Fruit fly (Drosophila melanogaster) whole organism, embryonic: ENCODE data around the gene Kaz1-ORFB.

Experiments used
- CG10959 ChIP-seq: fragments of 200-800 bp; sonication (Bioruptor generic); IDR thresholded peaks from 2 replicates; pipeline ENCODE4 v1.3.6; 2022; ENCODE audit warnings: missing biosample characterization, missing genetic modification characterization
- CG12155 ChIP-seq: fragments of 200-800 bp; sonication (Bioruptor generic); optimal IDR thresholded peaks from 3 replicates; lab custom pipeline; 2016; ENCODE audit warnings: missing biosample characterization, missing genetic modification characterization
- CG12391 ChIP-seq: fragments of 200-800 bp; sonication (Bioruptor generic); optimal IDR thresholded peaks from 3 replicates; lab custom pipeline; 2018; ENCODE audit warnings: missing biosample characterization, mild to moderate bottlenecking, missing genetic modification characterization, moderate library complexity
- CG12942 ChIP-seq: fragments of 200-800 bp; sonication (Bioruptor generic); optimal IDR thresholded peaks from 3 replicates; lab custom pipeline; 2016; ENCODE audit warnings: missing biosample characterization, missing genetic modification characterization
- CG13775 ChIP-seq: fragments of 200-800 bp; sonication (Bioruptor generic); optimal IDR thresholded peaks from 3 replicates; lab custom pipeline; 2017; ENCODE audit warnings: missing biosample characterization, mild to moderate bottlenecking, missing genetic modification characterization
- CG14050 ChIP-seq: fragments of 200-800 bp; sonication (Bioruptor generic); IDR thresholded peaks from 3 replicates; pipeline ENCODE4 v1.3.6; 2022; ENCODE audit warnings: missing biosample characterization, missing genetic modification characterization
- CG15601 ChIP-seq: fragments of 200-800 bp; sonication (Bioruptor generic); optimal IDR thresholded peaks from 3 replicates; lab custom pipeline; 2019; ENCODE audit warnings: missing biosample characterization, mild to moderate bottlenecking, missing genetic modification characterization, moderate library complexity
- CG15696 ChIP-seq: fragments of 200-800 bp; sonication (Bioruptor generic); optimal IDR thresholded peaks from 2 replicates; lab custom pipeline; 2019; ENCODE audit warnings: missing biosample characterization, mild to moderate bottlenecking, missing genetic modification characterization, moderate library complexity
- CG17186 ChIP-seq: fragments of 200-800 bp; sonication (Bioruptor generic); optimal IDR thresholded peaks from 3 replicates; lab custom pipeline; 2017; ENCODE audit warnings: missing biosample characterization, missing genetic modification reagents, missing genetic modification characterization
- CG2116 ChIP-seq: fragments of 200-800 bp; sonication (Bioruptor generic); optimal IDR thresholded peaks from 3 replicates; lab custom pipeline; 2018; ENCODE audit warnings: missing biosample characterization, mild to moderate bottlenecking, missing genetic modification characterization
- CG2120 ChIP-seq: fragments of 200-800 bp; sonication (Bioruptor generic); optimal IDR thresholded peaks from 3 replicates; lab custom pipeline; 2016; ENCODE audit warnings: missing biosample characterization, missing genetic modification characterization
- CG2875 ChIP-seq: fragments of 200-800 bp; sonication (Bioruptor generic); optimal IDR thresholded peaks from 2 replicates; lab custom pipeline; 2017; ENCODE audit warnings: missing biosample characterization, mild to moderate bottlenecking, missing genetic modification characterization, missing genetic modification reagents
- CG3281 ChIP-seq: fragments of 200-800 bp; sonication (Bioruptor generic); optimal IDR thresholded peaks from 3 replicates; lab custom pipeline; 2017; ENCODE audit warnings: missing biosample characterization, mild to moderate bottlenecking, missing genetic modification characterization
- CG4424 ChIP-seq: fragments of 200-800 bp; sonication (Bioruptor generic); optimal IDR thresholded peaks from 3 replicates; lab custom pipeline; 2016; ENCODE audit warnings: missing biosample characterization, missing genetic modification characterization
- CG6689 ChIP-seq: fragments of 200-800 bp; sonication (Bioruptor generic); IDR thresholded peaks from 2 replicates; pipeline ENCODE4 v1.3.6; 2022; ENCODE audit warnings: missing biosample characterization, missing genetic modification characterization
- CG7786 ChIP-seq: fragments of 200-800 bp; sonication (Bioruptor generic); optimal IDR thresholded peaks from 2 replicates; lab custom pipeline; 2016; ENCODE audit warnings: missing biosample characterization, missing genetic modification characterization
- CG8944 ChIP-seq: fragments of 200-800 bp; sonication (Bioruptor generic); optimal IDR thresholded peaks from 3 replicates; lab custom pipeline; 2016; ENCODE audit warnings: missing biosample characterization, missing genetic modification characterization
- CG9215 ChIP-seq: fragments of 200-800 bp; sonication (Bioruptor generic); IDR thresholded peaks from 2 replicates; pipeline ENCODE4 v1.3.6; 2022; ENCODE audit warnings: missing biosample characterization, missing genetic modification characterization
- CG9437 ChIP-seq: fragments of 200-800 bp; sonication (Bioruptor generic); optimal IDR thresholded peaks from 2 replicates; lab custom pipeline; 2018; ENCODE audit warnings: missing biosample characterization, mild to moderate bottlenecking, missing genetic modification characterization
- Chrac-16 ChIP-seq: fragments of 200-800 bp; sonication (Bioruptor generic); optimal IDR thresholded peaks from 3 replicates; lab custom pipeline; 2016; ENCODE audit warnings: missing biosample characterization, missing genetic modification characterization
- Dll ChIP-seq: fragments of 200-800 bp; sonication (Bioruptor generic); IDR thresholded peaks from 4 replicates; pipeline ENCODE4 v1.3.6; 2022; ENCODE audit warnings: missing biosample characterization, missing genetic modification characterization; ENCODE audit not compliant: partially characterized antibody
- E2f2 ChIP-seq: fragments of 200-800 bp; sonication (Bioruptor generic); IDR thresholded peaks from 2 replicates; pipeline ENCODE4 v1.3.6; 2022; ENCODE audit warnings: missing biosample characterization, missing genetic modification characterization
- Elba2 ChIP-seq: fragments of 200-800 bp; sonication (Bioruptor generic); optimal IDR thresholded peaks from 3 replicates; lab custom pipeline; 2016; ENCODE audit warnings: missing biosample characterization, missing genetic modification characterization
- Fer3 ChIP-seq: fragments of 200-800 bp; sonication (Bioruptor generic); optimal IDR thresholded peaks from 2 replicates; lab custom pipeline; 2018; ENCODE audit warnings: missing biosample characterization, mild to moderate bottlenecking, missing genetic modification characterization, moderate library complexity
- HLH3B ChIP-seq: fragments of 200-800 bp; sonication (Bioruptor generic); IDR thresholded peaks from 2 replicates; pipeline ENCODE4 v1.3.6; 2022; ENCODE audit warnings: missing biosample characterization, missing genetic modification characterization
- HLH54F ChIP-seq: fragments of 200-800 bp; sonication (Bioruptor generic); optimal IDR thresholded peaks from 3 replicates; lab custom pipeline; 2016; ENCODE audit warnings: missing biosample characterization, missing genetic modification characterization
- Hmr ChIP-seq: fragments of 200-800 bp; sonication (Bioruptor generic); optimal IDR thresholded peaks from 3 replicates; lab custom pipeline; 2017; ENCODE audit warnings: mild to moderate bottlenecking, missing biosample characterization, missing genetic modification reagents, missing genetic modification characterization
- Hr3 ChIP-seq: fragments of 200-800 bp; sonication (Bioruptor generic); optimal IDR thresholded peaks from 3 replicates; lab custom pipeline; 2016; ENCODE audit warnings: missing biosample characterization, missing genetic modification characterization
- Hr78 ChIP-seq, 2 experiments: fragments of 200-800 bp in 1 of 2; fragments of >200 bp in 1 of 2; sonication (Bioruptor generic) in 1 of 2; optimal IDR thresholded peaks; 2 replicates each; lab custom pipeline; 2017 to 2019; ENCODE audit warnings: missing biosample characterization in 2 of 2, missing genetic modification characterization in 2 of 2, mild to moderate bottlenecking in 1 of 2, moderate library complexity in 1 of 2
- Nf-YC ChIP-seq: fragments of 200-800 bp; optimal IDR thresholded peaks from 3 replicates; lab custom pipeline; 2019; ENCODE audit warnings: missing biosample characterization, mild to moderate bottlenecking, missing genetic modification characterization, moderate library complexity
- Side ChIP-seq: fragments of 200-800 bp; sonication (Bioruptor generic); optimal IDR thresholded peaks from 2 replicates; lab custom pipeline; 2016; ENCODE audit warnings: missing biosample characterization, missing genetic modification characterization
- Spps ChIP-seq: fragments of 200-800 bp; sonication (Bioruptor generic); optimal IDR thresholded peaks from 2 replicates; lab custom pipeline; 2018; ENCODE audit warnings: missing biosample characterization, mild to moderate bottlenecking, missing genetic modification characterization
- Ssrp ChIP-seq: fragments of 200-800 bp; sonication (Bioruptor generic); optimal IDR thresholded peaks from 2 replicates; lab custom pipeline; 2018; ENCODE audit warnings: missing biosample characterization, mild to moderate bottlenecking, missing genetic modification characterization, moderate library complexity
- Trl ChIP-seq, 3 experiments: fragments of >200 bp in 2 of 3; fragments of 200-800 bp in 1 of 3; sonication (Bioruptor generic) in 1 of 3; optimal IDR thresholded peaks; 2 replicates in 1 of 3; 3 replicates in 2 of 3; lab custom pipeline; 2016 to 2017; ENCODE audit warnings: missing biosample characterization in 1 of 3, missing genetic modification characterization in 1 of 3
- ems ChIP-seq: fragments of 200-800 bp; sonication (Bioruptor generic); optimal IDR thresholded peaks from 3 replicates; lab custom pipeline; 2016; ENCODE audit warnings: missing biosample characterization, missing genetic modification characterization
- exex ChIP-seq: fragments of 200-800 bp; sonication (Bioruptor generic); optimal IDR thresholded peaks from 4 replicates; lab custom pipeline; 2018; ENCODE audit warnings: missing biosample characterization, mild to moderate bottlenecking, missing genetic modification characterization, moderate library complexity
- fu2 ChIP-seq: fragments of 200-800 bp; sonication (Bioruptor generic); optimal IDR thresholded peaks from 2 replicates; lab custom pipeline; 2016; ENCODE audit warnings: missing biosample characterization, missing genetic modification characterization
- gcm2 ChIP-seq: fragments of 200-800 bp; sonication (Bioruptor generic); optimal IDR thresholded peaks from 2 replicates; lab custom pipeline; 2016; ENCODE audit warnings: missing biosample characterization, missing genetic modification characterization
- ind ChIP-seq: fragments of 200-800 bp; sonication (Bioruptor generic); optimal IDR thresholded peaks from 3 replicates; lab custom pipeline; 2016; ENCODE audit warnings: missing biosample characterization, missing genetic modification characterization
- lab ChIP-seq: fragments of 200-800 bp; sonication (Bioruptor generic); optimal IDR thresholded peaks from 3 replicates; lab custom pipeline; 2017; ENCODE audit warnings: missing biosample characterization, missing genetic modification characterization, mild to moderate bottlenecking, moderate library complexity, missing genetic modification reagents
- lov ChIP-seq, 2 experiments: fragments of 200-800 bp in 1 of 2; fragments of >200 bp in 1 of 2; sonication (Bioruptor generic) in 1 of 2; IDR thresholded peaks in 1 of 2; optimal IDR thresholded peaks in 1 of 2; 2 replicates in 1 of 2; 3 replicates in 1 of 2; pipeline versions ENCODE4 v1.3.6 to Lab custom; 2017 to 2022; ENCODE audit warnings: missing biosample characterization in 1 of 2, missing genetic modification characterization in 1 of 2
- onecut ChIP-seq: fragments of 200-800 bp; sonication (Bioruptor generic); IDR thresholded peaks from 2 replicates; pipeline ENCODE4 v1.3.6; 2022; ENCODE audit warnings: missing biosample characterization, missing genetic modification characterization
- pb ChIP-seq: fragments of 200-800 bp; sonication (Bioruptor generic); optimal IDR thresholded peaks from 3 replicates; lab custom pipeline; 2016; ENCODE audit warnings: missing biosample characterization, missing genetic modification characterization
- pnt ChIP-seq: fragments of 200-800 bp; sonication (Bioruptor generic); optimal IDR thresholded peaks from 3 replicates; lab custom pipeline; 2016; ENCODE audit warnings: missing biosample characterization, missing genetic modification characterization
- rib ChIP-seq: fragments of 200-800 bp; sonication (Bioruptor generic); IDR thresholded peaks from 2 replicates; pipeline ENCODE4 v1.3.6; 2022; ENCODE audit warnings: missing biosample characterization, missing genetic modification characterization
- seq ChIP-seq: fragments of 200-800 bp; sonication (Bioruptor generic); IDR thresholded peaks from 2 replicates; pipeline ENCODE4 v1.3.6; 2022; ENCODE audit warnings: missing biosample characterization, missing genetic modification characterization
- sisA ChIP-seq: fragments of 200-800 bp; sonication (Bioruptor generic); IDR thresholded peaks from 2 replicates; pipeline ENCODE4 v1.3.6; 2022; ENCODE audit warnings: missing biosample characterization, missing genetic modification characterization
- slbo ChIP-seq: fragments of 200-800 bp; sonication (Bioruptor generic); IDR thresholded peaks from 2 replicates; pipeline ENCODE4 v1.3.6; 2022; ENCODE audit warnings: missing biosample characterization, missing genetic modification characterization
- ssp ChIP-seq: fragments of 200-800 bp; sonication (Bioruptor generic); IDR thresholded peaks from 2 replicates; pipeline ENCODE4 v1.3.6; 2022; ENCODE audit warnings: missing biosample characterization, missing genetic modification characterization

Gene Kaz1-ORFB

DNA sequence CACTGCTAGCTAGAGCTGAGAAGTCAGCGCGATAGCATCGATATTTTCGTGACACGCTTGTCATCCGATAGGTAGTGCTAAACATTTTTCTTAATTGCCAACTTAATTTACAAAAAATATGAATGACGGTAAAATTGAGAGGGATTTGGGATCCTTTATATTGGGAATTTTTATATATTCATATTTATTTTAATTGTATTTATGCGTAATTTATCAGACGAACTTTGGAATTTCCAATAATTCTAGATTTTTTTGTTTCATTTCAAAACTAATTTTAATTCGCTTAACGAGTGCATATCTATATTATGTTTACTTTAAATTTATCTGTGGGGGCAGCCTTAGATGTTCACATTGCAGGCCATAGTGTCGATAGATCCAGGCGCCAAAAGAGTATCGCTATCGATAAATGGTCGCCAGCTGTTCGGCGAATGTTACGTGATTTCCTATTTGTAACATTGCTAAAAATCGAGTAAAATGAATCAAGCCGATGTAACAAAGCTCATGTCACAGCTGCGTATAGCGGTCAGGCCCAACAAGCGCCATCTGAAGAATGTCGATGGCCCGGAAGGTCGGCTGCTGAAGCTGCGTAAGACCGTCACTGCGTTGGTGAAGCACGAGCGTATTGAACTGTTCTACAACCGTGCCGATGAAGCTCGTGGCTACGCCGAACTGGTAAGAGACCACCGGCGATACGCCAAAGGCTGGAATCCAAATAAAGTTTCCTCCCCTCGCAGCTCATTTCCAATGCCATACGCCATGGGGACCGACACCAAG is 48.1 kb downstream of the Kaz1-ORFB start, which contains the start of the genes Tudor-SN and mRpL17 (continued):
- peak; percentile 97 for TF ChIP-seq CG9437
- TF ChIP-seq CG15696 (tag; lab: Kevin White, UChicago): peak; percentile 40
- TF ChIP-seq ems (GFP tag; lab: Kevin White, UChicago): peak; percentile 32
- TF ChIP-seq Hr3: peak; percentile 65
- TF ChIP-seq lab (GFP tag; lab: Kevin White, UChicago): peak; percentile 23
- peak; percentile 59 for TF ChIP-seq CG2120 (GFP tag; lab: Kevin White, UChicago)
- peak; percentile 69 for TF ChIP-seq slbo
- peak; percentile 79 for TF ChIP-seq CG12391 (tag; lab: Kevin White, UChicago)
- TF ChIP-seq CG13775: peak; percentile 68
- no peak for TF ChIP-seq gcm2 (GFP tag; lab: Kevin White, UChicago)
- TF ChIP-seq Spps (tag; lab: Kevin White, UChicago): no peak
- peak; percentile 25 for TF ChIP-seq CG17186
- peak; percentile 25 for TF ChIP-seq CG15601
- TF ChIP-seq sisA: no peak
- TF ChIP-seq lov (optimal IDR thresholded peaks at IDR 0.05; lab: Kevin White, UChicago): no peak
- no peak for TF ChIP-seq lov (GFP tag; IDR thresholded peaks at IDR 0.05; lab: Robert Waterston, UW)
- TF ChIP-seq ssp: no peak; the same call in 1 of the 2 replicates
- no peak for TF ChIP-seq CG10959 (GFP tag; lab: Robert Waterston, UW)
- TF ChIP-seq Fer3 (tag; lab: Kevin White, UChicago): no peak
- peak; percentile 31 for TF ChIP-seq CG3281 (GFP tag; lab: Kevin White, UChicago)
- TF ChIP-seq Nf-YC (tag; lab: Kevin White, UChicago): peak; percentile 57
- TF ChIP-seq HLH54F (GFP tag; lab: Kevin White, UChicago): peak; percentile 40
- TF ChIP-seq Chrac-16 (GFP tag; lab: Kevin White, UChicago): peak; percentile 40
- TF ChIP-seq CG2875 (GFP tag; lab: Kevin White, UChicago): no peak
- peak; percentile 51 for TF ChIP-seq ind (GFP tag; lab: Kevin White, UChicago)
- 0 out of 2 replicates have a peak, but pooled peaks have one; percentile 7 for TF ChIP-seq CG6689 (GFP tag; lab: Robert Waterston, UW)
- TF ChIP-seq Elba2 (GFP tag; lab: Kevin White, UChicago): no peak
- no peak for TF ChIP-seq rib (GFP tag; lab: Robert Waterston, UW)
- TF ChIP-seq HLH3B (GFP tag; lab: Robert Waterston, UW): no peak
- peak; percentile 8 for TF ChIP-seq Ssrp (tag; lab: Kevin White, UChicago)
- peak; percentile 52 for TF ChIP-seq CG12155 (GFP tag; lab: Kevin White, UChicago)
- TF ChIP-seq CG8944 (GFP tag; lab: Kevin White, UChicago): peak; percentile 23
- TF ChIP-seq Dll (GFP tag; lab: Robert Waterston, UW): peak; percentile 96
- no peak for TF ChIP-seq fu2
- TF ChIP-seq onecut (GFP tag; lab: Robert Waterston, UW): no peak
- TF ChIP-seq CG14050 (GFP tag; lab: Robert Waterston, UW): no peak
- TF ChIP-seq CG2116 (GFP tag; lab: Kevin White, UChicago): peak; percentile 75
- no peak for TF ChIP-seq Side (GFP tag; lab: Kevin White, UChicago)
- TF ChIP-seq E2f2 (GFP tag; lab: Robert Waterston, UW): peak; percentile 46; the same call in 1 of the 2 replicates
- TF ChIP-seq CG9215 (GFP tag; lab: Robert Waterston, UW): peak; percentile 32; the same call in 1 of the 2 replicates
- TF ChIP-seq exex (tag; lab: Kevin White, UChicago): peak; percentile 36
- no peak for TF ChIP-seq CG7786
- no peak for TF ChIP-seq Trl (optimal IDR thresholded peaks at IDR 0.05; lab: Kevin White, UChicago)
- TF ChIP-seq Trl (GFP tag; optimal IDR thresholded peaks at IDR 0.05; lab: Kevin White, UChicago): peak; percentile 14
- TF ChIP-seq Hr78 (GFP tag; optimal IDR thresholded peaks at IDR 0.05; lab: Kevin White, UChicago): no peak
- TF ChIP-seq CG12942 (GFP tag; lab: Kevin White, UChicago): no peak
- TF ChIP-seq pb (GFP tag; lab: Kevin White, UChicago): no peak
- no peak for TF ChIP-seq pnt (GFP tag; lab: Kevin White, UChicago)
- TF ChIP-seq seq (GFP tag; lab: Robert Waterston, UW): no peak
- peak; percentile 60 for TF ChIP-seq CG4424 (GFP tag; lab: Kevin White, UChicago)
- TF ChIP-seq Hmr: peak; percentile 62
